Fruit fly (Drosophila melanogaster) whole organism: ENCODE results near the gene moi.

Experiments used
- CG8478 ChIP-seq: fragments of >200 bp; optimal IDR thresholded peaks from 2 replicates; lab custom pipeline; 2018; ENCODE audit warnings: inconsistent platforms
- usp ChIP-seq: fragments of >200 bp; optimal IDR thresholded peaks from 2 replicates; lab custom pipeline; 2017; ENCODE audit warnings: missing biosample characterization, missing genetic modification characterization, mixed read lengths

dm6 chr3R:18302749-18303148 is 47.4 kb downstream of the moi start, which contains the start of gene CG7126:
- TF ChIP-seq CG8478 (lab: Kevin White, UChicago), result no peak
- TF ChIP-seq usp, result no peak
